Fruit fly (Drosophila melanogaster): ENCODE data around the gene crp.

dm6 chr2L:16279774-16280252 is 7.7 kb downstream of the crp start:
- TF ChIP-seq ovo (GFP tag; optimal IDR thresholded peaks at IDR 0.05) (no peak), toe (GFP tag; optimal IDR thresholded peaks at IDR 0.05) (peak; percentile 69), CG11617 (GFP tag; optimal IDR thresholded peaks at IDR 0.05) (peak; percentile 57)

All from whole organism, adult.